Worm (Caenorhabditis elegans): ENCODE data around the gene nspa-2.

nspa-2 gene

DNA sequence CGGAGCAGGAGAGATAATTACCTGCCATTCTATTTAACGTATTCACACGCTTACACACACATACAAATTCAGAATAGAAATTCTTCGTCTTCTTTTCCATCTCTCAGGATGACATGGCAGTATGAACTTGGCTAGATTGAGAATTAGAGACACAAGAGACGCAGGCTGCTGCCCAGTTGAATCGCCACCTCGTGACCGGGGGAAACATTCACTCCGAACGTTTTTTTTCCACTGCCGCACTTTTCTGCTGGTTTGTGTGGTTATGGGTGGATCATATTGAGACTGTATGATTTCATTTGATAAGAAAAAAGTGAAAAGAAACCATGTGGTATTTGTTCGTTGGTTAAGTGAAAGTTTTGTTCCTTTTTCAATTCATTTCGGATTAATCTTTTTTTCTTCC is 41.3 kb upstream of the nspa-2 start:
- TF ChIP-seq nhr-129 (tag; optimal IDR thresholded peaks at IDR 0.05) (peak; percentile 83), mdl-1 (tag; optimal IDR thresholded peaks at IDR 0.05) (peak; percentile 58 to 65), sma-3 (GFP tag; optimal IDR thresholded peaks at IDR 0.05) (peak; percentile 86), ztf-1 (GFP tag; conservative IDR thresholded peaks at IDR 0.05) (no peak), nhr-10 (tag; optimal IDR thresholded peaks at IDR 0.05) (no peak), sem-4 (tag; optimal IDR thresholded peaks at IDR 0.05) (peak; percentile 61), ztf-4 (tag; optimal IDR thresholded peaks at IDR 0.05) (peak; percentile 20), crh-2 (tag; optimal IDR thresholded peaks at IDR 0.05) (peak; percentile 67), blmp-1 (tag; optimal IDR thresholded peaks at IDR 0.05; ENCODE audit: insufficient read depth) (peak; percentile 99), F13H6.1 (tag; optimal IDR thresholded peaks at IDR 0.05) (peak; percentile 52), gmeb-1 (tag; optimal IDR thresholded peaks at IDR 0.05) (peak; percentile 57), Y55F3AM.14 (GFP tag; optimal IDR thresholded peaks at IDR 0.05) (peak; percentile 75), aly-2 (tag; optimal IDR thresholded peaks at IDR 0.05) (no peak), lsy-2 (tag; optimal IDR thresholded peaks at IDR 0.05) (peak in 1 of 2 experiments; percentile 68), sma-9 (GFP tag; optimal IDR thresholded peaks at IDR 0.05) (peak; percentile 88), sma-9 (tag; optimal IDR thresholded peaks at IDR 0.05) (no peak), unc-62 (GFP tag; optimal IDR thresholded peaks at IDR 0.05) (no peak), egl-27 (tag; optimal IDR thresholded peaks at IDR 0.05) (peak; percentile 58), nhr-237 (tag; optimal IDR thresholded peaks at IDR 0.05) (no peak), fos-1 (tag; optimal IDR thresholded peaks at IDR 0.05) (peak; percentile 59), ama-1 (optimal IDR thresholded peaks at IDR 0.05) (peak; percentile 70), ceh-82 (tag; optimal IDR thresholded peaks at IDR 0.05) (no peak), C34F6.9 (tag; optimal IDR thresholded peaks at IDR 0.05) (peak; percentile 80), nhr-6 (tag; optimal IDR thresholded peaks at IDR 0.05) (no peak), unc-55 (GFP tag; optimal IDR thresholded peaks at IDR 0.05) (peak; percentile 5), zag-1 (tag; optimal IDR thresholded peaks at IDR 0.05) (peak; percentile 20), elt-1 (tag; optimal IDR thresholded peaks at IDR 0.05) (no peak), nhr-21 (tag; optimal IDR thresholded peaks at IDR 0.05) (peak; percentile 86), R02D3.7 (tag; optimal IDR thresholded peaks at IDR 0.05) (no peak), lin-11 (tag; optimal IDR thresholded peaks at IDR 0.05) (peak; percentile 16), nhr-25 (tag; optimal IDR thresholded peaks at IDR 0.05) (peak; percentile 85), unc-39 (tag; optimal IDR thresholded peaks at IDR 0.05) (no peak), skn-1 (tag; optimal IDR thresholded peaks at IDR 0.05) (peak; percentile 72)

- TF ChIP-seq dmd-4 (tag; optimal IDR thresholded peaks at IDR 0.05) (no peak), peb-1 (tag; optimal IDR thresholded peaks at IDR 0.05) (no peak), crh-2 (tag; optimal IDR thresholded peaks at IDR 0.05) (peak; percentile 36), ztf-1 (GFP tag; conservative IDR thresholded peaks at IDR 0.05) (no peak), F13H6.1 (tag; optimal IDR thresholded peaks at IDR 0.05) (peak; percentile 41), snpc-4 (tag; optimal IDR thresholded peaks at IDR 0.05) (peak; percentile 14), gmeb-1 (tag; optimal IDR thresholded peaks at IDR 0.05) (peak; percentile 28), nhr-129 (tag; optimal IDR thresholded peaks at IDR 0.05) (peak; percentile 75), fos-1 (tag; optimal IDR thresholded peaks at IDR 0.05) (peak; percentile 82), nhr-77 (tag; optimal IDR thresholded peaks at IDR 0.05) (no peak), unc-39 (tag; optimal IDR thresholded peaks at IDR 0.05) (no peak), sma-9 (GFP tag; optimal IDR thresholded peaks at IDR 0.05) (peak; percentile 72), sma-9 (tag; optimal IDR thresholded peaks at IDR 0.05) (no peak), R02D3.7 (tag; optimal IDR thresholded peaks at IDR 0.05) (no peak), ceh-16 (tag; optimal IDR thresholded peaks at IDR 0.05) (no peak), lin-39 (tag; optimal IDR thresholded peaks at IDR 0.05) (no peak), mdl-1 (tag; optimal IDR thresholded peaks at IDR 0.05) (peak in 1 of 2 experiments; percentile 18), zag-1 (tag; optimal IDR thresholded peaks at IDR 0.05) (no peak), elt-3 (tag; optimal IDR thresholded peaks at IDR 0.05) (no peak), mab-5 (tag; optimal IDR thresholded peaks at IDR 0.05) (no peak), C34F6.9 (tag; optimal IDR thresholded peaks at IDR 0.05) (peak; percentile 25), unc-62 (GFP tag; optimal IDR thresholded peaks at IDR 0.05) (no peak)
Observed at ce11 chrV:14850530-14850929, 40.4 kb upstream of the nspa-2 start.

DNA sequence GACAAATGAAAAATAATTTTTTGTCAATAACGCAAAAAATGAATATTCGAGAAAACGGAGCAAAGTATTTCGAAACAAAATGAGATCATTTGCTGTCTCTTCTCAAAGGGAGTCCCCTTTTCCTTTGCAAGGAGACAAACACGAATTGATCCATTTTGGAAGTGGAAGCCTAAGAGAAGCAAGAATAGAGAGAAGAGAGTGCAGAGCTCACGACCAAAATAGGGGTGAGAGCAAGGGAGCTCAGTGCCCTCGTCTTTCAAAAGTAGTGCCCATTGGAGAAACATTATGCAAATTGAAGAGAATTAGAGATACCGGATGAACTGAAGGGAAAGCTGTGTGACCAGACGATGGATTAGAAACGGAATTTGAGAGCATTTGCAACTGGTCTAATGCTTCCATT is 39.7 kb upstream of the nspa-2 start:
- TF ChIP-seq mab-5 (tag; optimal IDR thresholded peaks at IDR 0.05) (peak; percentile 43), nhr-25 (tag; optimal IDR thresholded peaks at IDR 0.05) (no peak), unc-55 (GFP tag; optimal IDR thresholded peaks at IDR 0.05) (peak; percentile 72), snpc-4 (tag; optimal IDR thresholded peaks at IDR 0.05) (no peak), zag-1 (tag; optimal IDR thresholded peaks at IDR 0.05) (peak; percentile 83), sem-4 (tag; optimal IDR thresholded peaks at IDR 0.05) (peak; percentile 53), C34F6.9 (tag; optimal IDR thresholded peaks at IDR 0.05) (peak; percentile 39), ztf-11 (tag; optimal IDR thresholded peaks at IDR 0.05) (no peak), mdl-1 (tag; optimal IDR thresholded peaks at IDR 0.05) (peak in 1 of 2 experiments; percentile 12), sma-9 (GFP tag; optimal IDR thresholded peaks at IDR 0.05) (peak; percentile 71), sma-9 (tag; optimal IDR thresholded peaks at IDR 0.05) (no peak), F13H6.1 (tag; optimal IDR thresholded peaks at IDR 0.05) (peak; percentile 48), lsy-2 (tag; optimal IDR thresholded peaks at IDR 0.05) (peak; percentile 16 to 31), nhr-129 (tag; optimal IDR thresholded peaks at IDR 0.05) (peak; percentile 62), ama-1 (optimal IDR thresholded peaks at IDR 0.05) (peak; percentile 19)
